Fruit fly (Drosophila melanogaster) Kc167 (cell line): Measurements from ENCODE around the gene Ero1L.

Source experiments
- Sin3A ChIP-seq: fragments of >200 bp; optimal IDR thresholded peaks from 2 replicates; lab custom pipeline; 2018; ENCODE audit warnings: missing external identifiers
- h ChIP-seq: fragments of >200 bp; optimal IDR thresholded peaks from 3 replicates; lab custom pipeline; 2018; ENCODE audit warnings: missing external identifiers
- psq ChIP-seq: fragments of >200 bp; optimal IDR thresholded peaks from 2 replicates; lab custom pipeline; 2017; ENCODE audit warnings: missing external identifiers
- ttk ChIP-seq: sonication (Bioruptor generic); optimal IDR thresholded peaks from 2 replicates; lab custom pipeline; 2017; ENCODE audit warnings: missing external identifiers

DNA sequence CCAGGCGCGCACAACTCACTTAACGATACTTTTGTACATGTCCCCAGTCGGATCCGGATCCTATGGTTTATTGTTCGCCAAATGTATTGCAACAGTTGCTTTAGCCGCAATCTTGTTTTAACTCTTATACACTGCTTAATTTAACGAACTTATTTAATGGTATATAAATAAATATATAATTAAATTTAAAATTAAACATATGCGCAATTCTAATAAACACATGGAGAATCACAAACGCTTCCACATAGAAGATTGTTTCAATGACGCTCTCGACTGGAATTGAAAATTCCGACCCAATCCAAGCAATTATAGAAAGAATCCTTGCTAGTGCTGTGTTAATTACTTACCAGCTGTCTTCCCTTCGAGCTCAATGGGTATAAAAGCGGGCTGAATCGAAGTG lies 29.0 kb upstream of the Ero1L start, which contains the start of gene Akh:
- TF ChIP-seq psq (lab: Kevin White, UChicago) (no peak), Sin3A (lab: Kevin White, UChicago) (no peak), h (lab: Kevin White, UChicago) (no peak), ttk (lab: Kevin White, UChicago) (no peak)
